Worm (Caenorhabditis elegans) whole organism, L1 larva: ENCODE data around the gene Y59A8A.8.

Experiments used
- C16A3.4 ChIP-seq: fragments of 150-350 bp; optimal IDR thresholded peaks from 2 replicates; lab custom pipeline; 2014; ENCODE audit warnings: missing biosample characterization, missing genetic modification characterization
- C34B4.2 ChIP-seq: sonication (generic microtip); optimal IDR thresholded peaks from 2 replicates; lab custom pipeline; 2017; ENCODE audit warnings: mild to moderate bottlenecking, missing genetic modification characterization, missing compliant biosample characterization
- F16B12.6 ChIP-seq: fragments of 150-350 bp; optimal IDR thresholded peaks from 2 replicates; lab custom pipeline; 2014; ENCODE audit warnings: missing biosample characterization, missing genetic modification characterization
- Y116A8C.19 ChIP-seq: sonication (generic microtip); optimal IDR thresholded peaks from 2 replicates; lab custom pipeline; 2016; ENCODE audit warnings: missing compliant biosample characterization, missing genetic modification characterization, borderline replicate concordance
- aha-1 ChIP-seq: fragments of 150-350 bp; optimal IDR thresholded peaks from 2 replicates; lab custom pipeline; 2014; ENCODE audit warnings: missing biosample characterization, missing genetic modification characterization
- aly-2 ChIP-seq: fragments of 150-350 bp; optimal IDR thresholded peaks from 2 replicates; lab custom pipeline; 2014; ENCODE audit warnings: missing biosample characterization, missing genetic modification characterization
- ama-1 ChIP-seq: fragments of 150-350 bp; optimal IDR thresholded peaks from 2 replicates; lab custom pipeline; 2014
- blmp-1 ChIP-seq: fragments of 150-350 bp; optimal IDR thresholded peaks from 2 replicates; lab custom pipeline; 2014; ENCODE audit warnings: missing biosample characterization, missing genetic modification characterization
- ceh-82 ChIP-seq, 3 experiments: fragments of 150-350 bp in 1 of 3; sonication (generic microtip) in 2 of 3; optimal IDR thresholded peaks; 2 replicates each; lab custom pipeline; 2014 to 2017; ENCODE audit warnings: missing biosample characterization in 3 of 3, missing genetic modification characterization in 3 of 3
- ceh-90 ChIP-seq: sonication (generic microtip); optimal IDR thresholded peaks from 2 replicates; lab custom pipeline; 2016; ENCODE audit warnings: missing genetic modification characterization, missing compliant biosample characterization
- ces-1 ChIP-seq: fragments of 150-350 bp; optimal IDR thresholded peaks from 2 replicates; lab custom pipeline; 2014; ENCODE audit warnings: missing biosample characterization, missing genetic modification reagents, missing genetic modification characterization
- dpl-1 ChIP-seq, 3 experiments: fragments of 150-350 bp in 2 of 3; sonication (generic microtip) in 1 of 3; optimal IDR thresholded peaks; 2 replicates each; lab custom pipeline; 2014 to 2017; ENCODE audit warnings: missing biosample characterization in 3 of 3, missing genetic modification characterization in 3 of 3, missing genetic modification reagents in 3 of 3
- efl-1 ChIP-seq, 4 experiments: fragments of 150-350 bp; optimal IDR thresholded peaks in 3 of 4; peaks in 1 of 4; 1 replicate in 1 of 4; 2 replicates in 3 of 4; lab custom pipeline; 2014; ENCODE audit warnings: missing biosample characterization in 2 of 4, missing genetic modification characterization in 2 of 4, missing genetic modification reagents in 2 of 4
- egl-27 ChIP-seq, 2 experiments: fragments of 150-350 bp in 1 of 2; sonication (generic microtip); optimal IDR thresholded peaks; 3 replicates each; lab custom pipeline; 2017 to 2018; ENCODE audit warnings: missing biosample characterization in 2 of 2, missing genetic modification characterization in 2 of 2, missing genetic modification reagents in 2 of 2
- elt-2 ChIP-seq: sonication (generic microtip); optimal IDR thresholded peaks from 2 replicates; lab custom pipeline; 2016; ENCODE audit warnings: missing genetic modification characterization, mild to moderate bottlenecking, inconsistent platforms, missing compliant biosample characterization, missing genetic modification reagents
- elt-3 ChIP-seq, 6 experiments: fragments of 150-350 bp in 1 of 6; sonication (generic microtip); optimal IDR thresholded peaks; 2 replicates each; lab custom pipeline; 2017 to 2018; ENCODE audit warnings: missing biosample characterization in 6 of 6, missing genetic modification characterization in 6 of 6, inconsistent platforms in 1 of 6
- fkh-4 ChIP-seq: sonication (generic microtip); optimal IDR thresholded peaks from 2 replicates; lab custom pipeline; 2016; ENCODE audit warnings: missing compliant biosample characterization, missing genetic modification characterization, borderline replicate concordance
- fkh-8 ChIP-seq: sonication (generic microtip); optimal IDR thresholded peaks from 2 replicates; lab custom pipeline; 2016; ENCODE audit warnings: mild to moderate bottlenecking, missing genetic modification characterization, missing compliant biosample characterization
- grh-1 ChIP-seq: fragments of 200-800 bp; sonication (Bioruptor generic); IDR thresholded peaks from 2 replicates; pipeline ENCODE4 v1.3.6; 2022; ENCODE audit warnings: missing genetic modification reagents, missing genetic modification characterization, missing compliant biosample characterization
- hlh-17 ChIP-seq: fragments of 200-800 bp; sonication (Bioruptor generic); optimal IDR thresholded peaks from 2 replicates; lab custom pipeline; 2018; ENCODE audit warnings: missing genetic modification characterization, mild to moderate bottlenecking, missing compliant biosample characterization, moderate library complexity, borderline replicate concordance
- irx-1 ChIP-seq: sonication (generic microtip); optimal IDR thresholded peaks from 2 replicates; lab custom pipeline; 2016; ENCODE audit warnings: missing genetic modification characterization, missing compliant biosample characterization
- isw-1 ChIP-seq: fragments of 200-800 bp; sonication (Bioruptor generic); IDR thresholded peaks from 2 replicates; pipeline ENCODE4 v1.3.6; 2022; ENCODE audit warnings: missing genetic modification characterization, missing compliant biosample characterization
- jun-1 ChIP-seq: fragments of 150-350 bp; optimal IDR thresholded peaks from 2 replicates; lab custom pipeline; 2014; ENCODE audit warnings: missing biosample characterization, missing genetic modification reagents, missing genetic modification characterization
- lin-13 ChIP-seq: fragments of 150-350 bp; optimal IDR thresholded peaks from 2 replicates; lab custom pipeline; 2014; ENCODE audit warnings: missing biosample characterization, missing genetic modification reagents, missing genetic modification characterization
- lin-14 ChIP-seq: fragments of 200-800 bp; sonication (Bioruptor generic); optimal IDR thresholded peaks from 2 replicates; lab custom pipeline; 2018; ENCODE audit warnings: mild to moderate bottlenecking, missing genetic modification characterization, moderate library complexity, missing compliant biosample characterization
- lin-15B ChIP-seq: fragments of 150-350 bp; sonication (generic microtip); optimal IDR thresholded peaks from 3 replicates; lab custom pipeline; 2014; ENCODE audit warnings: missing biosample characterization, missing genetic modification characterization
- lin-35 ChIP-seq, 2 experiments: fragments of 150-350 bp; optimal IDR thresholded peaks; 2 replicates each; lab custom pipeline; 2014; ENCODE audit warnings: missing biosample characterization in 2 of 2, missing genetic modification characterization in 2 of 2, missing genetic modification reagents in 2 of 2
- lir-3 ChIP-seq: sonication (generic microtip); optimal IDR thresholded peaks from 2 replicates; lab custom pipeline; 2016; ENCODE audit warnings: mild to moderate bottlenecking, missing genetic modification characterization, moderate library complexity, missing compliant biosample characterization; ENCODE audit not compliant: poor library complexity
- lsy-2 ChIP-seq, 2 experiments: fragments of 150-350 bp; optimal IDR thresholded peaks; 2 replicates each; lab custom pipeline; 2014; ENCODE audit warnings: missing biosample characterization in 2 of 2, missing genetic modification characterization in 2 of 2
- mdl-1 ChIP-seq, 2 experiments: fragments of 150-350 bp; optimal IDR thresholded peaks; 2 replicates each; lab custom pipeline; 2014 to 2017; ENCODE audit warnings: missing biosample characterization in 2 of 2, missing genetic modification characterization in 2 of 2, inconsistent platforms in 1 of 2
- mep-1 ChIP-seq: fragments of 150-350 bp; optimal IDR thresholded peaks from 2 replicates; lab custom pipeline; 2014; ENCODE audit warnings: missing biosample characterization, missing genetic modification characterization
- nhr-11 ChIP-seq: fragments of 150-350 bp; optimal IDR thresholded peaks from 2 replicates; lab custom pipeline; 2014; ENCODE audit warnings: missing biosample characterization, missing genetic modification characterization
- nhr-12 ChIP-seq: sonication (generic microtip); optimal IDR thresholded peaks from 2 replicates; lab custom pipeline; 2017; ENCODE audit warnings: missing biosample characterization, missing genetic modification characterization
- nhr-237 ChIP-seq: fragments of 150-350 bp; optimal IDR thresholded peaks from 2 replicates; lab custom pipeline; 2014; ENCODE audit warnings: missing biosample characterization, missing genetic modification characterization
- nhr-71 ChIP-seq: sonication (generic microtip); optimal IDR thresholded peaks from 2 replicates; lab custom pipeline; 2016; ENCODE audit warnings: mild to moderate bottlenecking, missing genetic modification characterization, moderate library complexity, missing compliant biosample characterization
- nhr-76 ChIP-seq: sonication (generic microtip); optimal IDR thresholded peaks from 2 replicates; lab custom pipeline; 2017; ENCODE audit warnings: missing biosample characterization, missing genetic modification characterization
- nhr-77 ChIP-seq: fragments of 150-350 bp; optimal IDR thresholded peaks from 2 replicates; lab custom pipeline; 2014; ENCODE audit warnings: missing biosample characterization, missing genetic modification characterization
- pag-3 ChIP-seq: sonication (generic microtip); optimal IDR thresholded peaks from 2 replicates; lab custom pipeline; 2017; ENCODE audit warnings: missing genetic modification characterization, mild to moderate bottlenecking, missing compliant biosample characterization, antibody characterized with exemption, borderline replicate concordance; ENCODE audit not compliant: insufficient read depth
- pqm-1 ChIP-seq: sonication (generic microtip); optimal IDR thresholded peaks from 3 replicates; lab custom pipeline; 2017; ENCODE audit warnings: missing biosample characterization, missing genetic modification characterization
- skn-1 ChIP-seq: fragments of 150-350 bp; optimal IDR thresholded peaks from 2 replicates; lab custom pipeline; 2014; ENCODE audit warnings: missing biosample characterization, missing genetic modification characterization
- snpc-4 ChIP-seq: fragments of 150-350 bp; optimal IDR thresholded peaks from 2 replicates; lab custom pipeline; 2014; ENCODE audit warnings: missing biosample characterization, missing genetic modification characterization
- snu-23 ChIP-seq: sonication (generic microtip); optimal IDR thresholded peaks from 2 replicates; lab custom pipeline; 2016; ENCODE audit warnings: missing genetic modification characterization, missing compliant biosample characterization
- sox-4 ChIP-seq: sonication (generic microtip); optimal IDR thresholded peaks from 2 replicates; lab custom pipeline; 2016; ENCODE audit warnings: missing genetic modification characterization, missing compliant biosample characterization
- sptf-1 ChIP-seq: fragments of 150-350 bp; optimal IDR thresholded peaks from 2 replicates; lab custom pipeline; 2014; ENCODE audit warnings: missing biosample characterization, missing genetic modification characterization
- tbx-2 ChIP-seq: sonication (generic microtip); optimal IDR thresholded peaks from 2 replicates; lab custom pipeline; 2016; ENCODE audit warnings: missing genetic modification characterization, missing compliant biosample characterization
- tlp-1 ChIP-seq: fragments of 150-350 bp; optimal IDR thresholded peaks from 2 replicates; lab custom pipeline; 2014; ENCODE audit warnings: missing biosample characterization, missing genetic modification characterization
- unc-86 ChIP-seq: sonication (generic microtip); optimal IDR thresholded peaks from 2 replicates; lab custom pipeline; 2016; ENCODE audit warnings: missing genetic modification characterization, missing compliant biosample characterization
- unc-98 ChIP-seq: fragments of 200-800 bp; sonication (Bioruptor generic); IDR thresholded peaks from 2 replicates; pipeline ENCODE4 v1.3.6; 2022; ENCODE audit warnings: missing genetic modification characterization, missing compliant biosample characterization
- vab-15 ChIP-seq: sonication (generic microtip); optimal IDR thresholded peaks from 2 replicates; lab custom pipeline; 2017; ENCODE audit warnings: missing genotype, mild to moderate bottlenecking, missing genetic modification characterization, missing compliant biosample characterization
- xbp-1 ChIP-seq: sonication (generic microtip); optimal IDR thresholded peaks from 2 replicates; lab custom pipeline; 2016; ENCODE audit warnings: missing genetic modification characterization, missing compliant biosample characterization
- zip-4 ChIP-seq: fragments of 200-800 bp; sonication (Bioruptor generic); optimal IDR thresholded peaks from 2 replicates; lab custom pipeline; 2018; ENCODE audit warnings: mild to moderate bottlenecking, missing genetic modification characterization, moderate library complexity, missing compliant biosample characterization
- ztf-11 ChIP-seq, 2 experiments: sonication (generic microtip); optimal IDR thresholded peaks; 2 replicates each; lab custom pipeline; 2016 to 2017; ENCODE audit warnings: missing genetic modification characterization in 2 of 2, missing biosample characterization in 1 of 2, missing compliant biosample characterization in 1 of 2
- ztf-4 ChIP-seq: fragments of 150-350 bp; optimal IDR thresholded peaks from 2 replicates; lab custom pipeline; 2014; ENCODE audit warnings: missing biosample characterization, missing genetic modification characterization

The Y59A8A.8 gene

DNA sequence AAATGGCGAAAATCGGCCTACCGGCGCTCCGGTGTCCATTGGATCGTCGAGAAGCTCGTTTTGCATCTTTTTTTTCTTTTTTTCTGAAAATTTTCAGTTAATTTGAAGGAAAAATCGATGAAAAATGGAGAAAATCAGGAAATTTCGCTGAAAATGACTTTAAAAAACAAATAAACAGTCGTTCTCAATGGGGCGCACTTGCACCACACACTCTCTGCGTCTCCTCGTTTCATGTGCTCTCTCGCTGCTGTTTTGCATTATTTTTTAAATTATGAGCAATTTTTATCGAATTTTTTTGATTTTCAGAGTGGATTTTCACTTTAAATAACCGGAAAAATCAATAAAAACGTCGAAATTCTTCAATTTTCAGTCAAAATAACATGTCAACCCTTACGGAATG is 5.2 kb downstream of the Y59A8A.8 start, which contains the start of gene csn-1:
Gene csn-1 (minus strand): TSS at position 83 of the 400 bp plus-strand sequence.
- TF ChIP-seq efl-1 (optimal IDR thresholded peaks at IDR 0.05; lab: Kevin White, UChicago), result peak; percentile 48 to 54
- TF ChIP-seq efl-1 (GFP tag; optimal IDR thresholded peaks at IDR 0.05 in 1 of 2; lab: Kevin White, UChicago), result peak in 1 of 2 experiments; percentile 39
- TF ChIP-seq mep-1 (tag; lab: Kevin White, UChicago), result no peak
- TF ChIP-seq C34B4.2 (tag; lab: Kevin White, UChicago), result no peak
- no peak for TF ChIP-seq hlh-17 (GFP tag; lab: Kevin White, UChicago)
- TF ChIP-seq nhr-237, result no peak
- no peak for TF ChIP-seq vab-15 (tag; lab: Kevin White, UChicago)
- no peak for TF ChIP-seq ztf-4
- TF ChIP-seq zip-4 (GFP tag; lab: Kevin White, UChicago), result no peak
- TF ChIP-seq fkh-8 (tag; lab: Kevin White, UChicago), result no peak
- no peak for TF ChIP-seq sox-4 (tag; lab: Kevin White, UChicago)
- no peak for TF ChIP-seq lin-14 (GFP tag; lab: Kevin White, UChicago)
- no peak for TF ChIP-seq pag-3 (tag; lab: Kevin White, UChicago)
- peak; percentile 7 to 17 for TF ChIP-seq lsy-2 (tag; optimal IDR thresholded peaks at IDR 0.05; lab: Kevin White, UChicago)
- TF ChIP-seq irx-1 (tag; lab: Kevin White, UChicago), result no peak
- TF ChIP-seq snpc-4 (tag; lab: Kevin White, UChicago), result peak; percentile 25
- no peak for TF ChIP-seq blmp-1 (tag; lab: Kevin White, UChicago)
- no peak for TF ChIP-seq mdl-1 (tag; optimal IDR thresholded peaks at IDR 0.05; lab: Kevin White, UChicago)
- no peak for TF ChIP-seq jun-1
- TF ChIP-seq sptf-1 (tag; lab: Kevin White, UChicago), result no peak
- TF ChIP-seq tbx-2 (tag; lab: Kevin White, UChicago), result no peak
- TF ChIP-seq aly-2 (tag; lab: Kevin White, UChicago), result no peak
- no peak for TF ChIP-seq grh-1 (GFP tag; lab: Robert Waterston, UW)
- TF ChIP-seq unc-98 (GFP tag; lab: Robert Waterston, UW), result no peak
- no peak for TF ChIP-seq lir-3 (tag; lab: Kevin White, UChicago)
- TF ChIP-seq nhr-11 (tag; lab: Kevin White, UChicago), result no peak
- no peak for TF ChIP-seq nhr-76 (tag; lab: Kevin White, UChicago)
- TF ChIP-seq fkh-4 (tag; lab: Kevin White, UChicago), result no peak
- no peak for TF ChIP-seq egl-27 (tag; optimal IDR thresholded peaks at IDR 0.05; lab: Kevin White, UChicago)
- no peak for TF ChIP-seq ama-1 (lab: Kevin White, UChicago)
- TF ChIP-seq snu-23 (GFP tag; lab: Kevin White, UChicago), result peak; percentile 21
- TF ChIP-seq xbp-1, result peak; percentile 48
- no peak for TF ChIP-seq aha-1 (tag; lab: Kevin White, UChicago)
- peak; percentile 1; the same call in 1 of the 2 replicates for TF ChIP-seq isw-1 (GFP tag; lab: Robert Waterston, UW)
- peak; percentile 28 for TF ChIP-seq ceh-90 (tag; lab: Kevin White, UChicago)
- no peak for TF ChIP-seq ces-1 (GFP tag; lab: Kevin White, UChicago)
- TF ChIP-seq C16A3.4 (tag; lab: Kevin White, UChicago), result no peak
- TF ChIP-seq pqm-1 (tag; lab: Kevin White, UChicago), result no peak
- peak; percentile 10 to 41 for TF ChIP-seq lin-35 (GFP tag; optimal IDR thresholded peaks at IDR 0.05; lab: Kevin White, UChicago)
- TF ChIP-seq lin-13 (GFP tag; lab: Kevin White, UChicago), result no peak
- no peak for TF ChIP-seq tlp-1
- no peak for TF ChIP-seq elt-2 (tag; lab: Kevin White, UChicago)
- TF ChIP-seq lin-15B (tag; lab: Kevin White, UChicago), result peak; percentile 14
- TF ChIP-seq F16B12.6 (tag; lab: Kevin White, UChicago), result no peak
- TF ChIP-seq ztf-11 (tag; optimal IDR thresholded peaks at IDR 0.05; lab: Kevin White, UChicago), result no peak
- peak; percentile 16 to 39 (median 21) for TF ChIP-seq dpl-1 (GFP tag; optimal IDR thresholded peaks at IDR 0.05; lab: Kevin White, UChicago)
- no peak for TF ChIP-seq Y116A8C.19 (tag; lab: Kevin White, UChicago)
- no peak for TF ChIP-seq unc-86 (tag; lab: Kevin White, UChicago)
- no peak for TF ChIP-seq nhr-12 (tag; lab: Kevin White, UChicago)
- peak in 2 of 3 experiments; percentile 32 to 33 for TF ChIP-seq ceh-82 (tag; optimal IDR thresholded peaks at IDR 0.05; lab: Kevin White, UChicago)
- peak; percentile 1 for TF ChIP-seq skn-1 (tag; lab: Kevin White, UChicago)
- TF ChIP-seq elt-3 (tag; optimal IDR thresholded peaks at IDR 0.05; lab: Kevin White, UChicago), result no peak
- TF ChIP-seq nhr-77 (tag; lab: Kevin White, UChicago), result no peak
- TF ChIP-seq nhr-71 (tag; lab: Kevin White, UChicago), result no peak
